Worm (Caenorhabditis elegans) whole organism, midembryonic: ENCODE data around the gene apx-1.

Source experiments
- T22C8.4 ChIP-seq: fragments of 200-800 bp; sonication (Bioruptor generic); IDR thresholded peaks from 2 replicates; pipeline ENCODE4 v1.3.6; 2022; ENCODE audit warnings: missing genetic modification characterization, missing compliant biosample characterization
- cog-1 ChIP-seq: sonication (generic microtip); optimal IDR thresholded peaks from 2 replicates; lab custom pipeline; 2016; ENCODE audit warnings: missing genetic modification characterization, missing compliant biosample characterization
- flt-1 ChIP-seq: fragments of 200-800 bp; sonication (Bioruptor generic); IDR thresholded peaks from 2 replicates; pipeline ENCODE4 v1.3.6; 2022; ENCODE audit warnings: missing genetic modification characterization, missing compliant biosample characterization
- tab-1 ChIP-seq: fragments of 200-800 bp; sonication (Bioruptor generic); IDR thresholded peaks from 2 replicates; pipeline ENCODE4 v1.3.6; 2022; ENCODE audit warnings: missing genetic modification characterization, missing compliant biosample characterization
- ztf-23 ChIP-seq: fragments of 200-800 bp; sonication (Bioruptor generic); IDR thresholded peaks from 2 replicates; pipeline ENCODE4 v1.3.6; 2022; ENCODE audit warnings: missing genetic modification reagents, missing genetic modification characterization, missing compliant biosample characterization

- TF ChIP-seq tab-1 (no peak), flt-1 (GFP tag; lab: Robert Waterston, UW) (no peak), cog-1 (no peak), ztf-23 (GFP tag; lab: Robert Waterston, UW) (no peak), T22C8.4 (GFP tag; lab: Robert Waterston, UW) (no peak)
Measured at ce11 chrV:3168650-3169049, 41.3 kb upstream of the apx-1 start, which contains the start of gene C36C5.15.
